Worm (Caenorhabditis elegans) whole organism, L4 larva: Measurements from ENCODE around the gene W06G6.10.

Experiments
- D1046.2 ChIP-seq: fragments of 200-800 bp; sonication (Bioruptor generic); IDR thresholded peaks from 2 replicates; pipeline ENCODE4 v1.3.6; 2022; ENCODE audit warnings: missing genetic modification characterization, missing compliant biosample characterization
- F26F4.8 ChIP-seq: fragments of 200-800 bp; sonication (Bioruptor generic); conservative IDR thresholded peaks from 2 replicates; pipeline ENCODE4 v1.3.6; 2022; ENCODE audit warnings: missing genetic modification characterization, missing compliant biosample characterization
- R02D3.7 ChIP-seq: fragments of 150-350 bp; sonication (generic microtip); optimal IDR thresholded peaks from 3 replicates; lab custom pipeline; 2014; ENCODE audit warnings: missing biosample characterization, missing genetic modification characterization
- T20F7.1 ChIP-seq: fragments of 200-800 bp; sonication (Bioruptor generic); optimal IDR thresholded peaks from 2 replicates; lab custom pipeline; 2018; ENCODE audit warnings: mild to moderate bottlenecking, missing genetic modification characterization, missing compliant biosample characterization
- Y105C5A.15 ChIP-seq: fragments of 200-800 bp; sonication (Bioruptor generic); IDR thresholded peaks from 2 replicates; pipeline ENCODE4 v1.3.6; 2022; ENCODE audit warnings: missing genetic modification characterization, missing compliant biosample characterization
- Y75B8A.6 ChIP-seq: fragments of 200-800 bp; sonication (Bioruptor generic); IDR thresholded peaks from 2 replicates; pipeline ENCODE4 v1.3.6; 2022; ENCODE audit warnings: missing genetic modification reagents, missing genetic modification characterization, missing compliant biosample characterization
- aha-1 ChIP-seq: fragments of 150-350 bp; peaks from one replicate; lab custom pipeline; 2014; ENCODE audit warnings: missing biosample characterization, missing genetic modification characterization
- ceh-20 ChIP-seq: fragments of 200-800 bp; sonication (Bioruptor generic); IDR thresholded peaks from 2 replicates; pipeline ENCODE4 v1.3.6; 2022; ENCODE audit warnings: missing genetic modification reagents, missing genetic modification characterization, missing compliant biosample characterization
- ces-1 ChIP-seq: fragments of 150-350 bp; sonication (generic microtip); optimal IDR thresholded peaks from 4 replicates; lab custom pipeline; 2014; ENCODE audit warnings: missing biosample characterization, missing genetic modification reagents, missing genetic modification characterization
- ctbp-1 ChIP-seq: fragments of 200-800 bp; sonication (Bioruptor generic); IDR thresholded peaks from 2 replicates; pipeline ENCODE4 v1.3.6; 2022; ENCODE audit warnings: missing genetic modification reagents, missing genetic modification characterization, missing compliant biosample characterization
- daf-12 ChIP-seq: fragments of 150-350 bp; optimal IDR thresholded peaks from 2 replicates; lab custom pipeline; 2014; ENCODE audit warnings: missing biosample characterization, missing genetic modification reagents, missing genetic modification characterization
- daf-16 ChIP-seq, 3 experiments: sonication (generic microtip); optimal IDR thresholded peaks; 2 replicates each; lab custom pipeline; 2016 to 2017; ENCODE audit warnings: missing genetic modification characterization in 3 of 3, missing genetic modification reagents in 3 of 3, mild to moderate bottlenecking in 2 of 3, missing compliant biosample characterization in 2 of 3, missing biosample characterization in 1 of 3, moderate library complexity in 1 of 3
- dmd-6 ChIP-seq: fragments of 200-800 bp; sonication (Bioruptor generic); IDR thresholded peaks from 2 replicates; pipeline ENCODE4 v1.3.6; 2022; ENCODE audit warnings: missing genetic modification reagents, missing genetic modification characterization, missing compliant biosample characterization
- dmd-9 ChIP-seq: fragments of 200-800 bp; sonication (Bioruptor generic); IDR thresholded peaks from 2 replicates; pipeline ENCODE4 v1.3.6; 2022; ENCODE audit warnings: missing genetic modification reagents, missing genetic modification characterization, missing compliant biosample characterization
- egl-27 ChIP-seq: sonication (generic microtip); optimal IDR thresholded peaks from 3 replicates; lab custom pipeline; 2017; ENCODE audit warnings: missing biosample characterization, missing genetic modification reagents, missing genetic modification characterization
- fkh-10 ChIP-seq: fragments of 150-350 bp; optimal IDR thresholded peaks from 2 replicates; lab custom pipeline; 2014; ENCODE audit warnings: missing biosample characterization, missing genetic modification reagents, missing genetic modification characterization
- gei-8 ChIP-seq: fragments of 200-800 bp; sonication (Bioruptor generic); optimal IDR thresholded peaks from 2 replicates; lab custom pipeline; 2018; ENCODE audit warnings: mild to moderate bottlenecking, missing genetic modification characterization, missing compliant biosample characterization
- hlh-30 ChIP-seq: sonication (generic microtip); optimal IDR thresholded peaks from 2 replicates; lab custom pipeline; 2017; ENCODE audit warnings: antibody characterized with exemption, mild to moderate bottlenecking, missing genetic modification characterization, missing compliant biosample characterization; ENCODE audit not compliant: insufficient read depth
- lim-7 ChIP-seq: fragments of 200-800 bp; sonication (Bioruptor generic); IDR thresholded peaks from 2 replicates; pipeline ENCODE4 v1.3.6; 2022; ENCODE audit warnings: missing genetic modification characterization, missing compliant biosample characterization
- lin-1 ChIP-seq: fragments of 200-800 bp; sonication (Bioruptor generic); IDR thresholded peaks from 2 replicates; pipeline ENCODE4 v1.3.6; 2022; ENCODE audit warnings: missing genetic modification reagents, missing genetic modification characterization, missing compliant biosample characterization
- lin-29 ChIP-seq: fragments of 200-800 bp; sonication (Bioruptor generic); IDR thresholded peaks from 2 replicates; pipeline ENCODE4 v1.3.6; 2022; ENCODE audit warnings: missing genetic modification reagents, missing genetic modification characterization, missing compliant biosample characterization
- lin-39 ChIP-seq: fragments of 150-350 bp; optimal IDR thresholded peaks from 2 replicates; lab custom pipeline; 2014; ENCODE audit warnings: missing biosample characterization, missing genetic modification reagents, missing genetic modification characterization
- lsy-2 ChIP-seq, 2 experiments: fragments of 150-350 bp in 1 of 2; sonication (generic microtip) in 1 of 2; optimal IDR thresholded peaks; 2 replicates each; lab custom pipeline; 2014 to 2017; ENCODE audit warnings: missing biosample characterization in 2 of 2, missing genetic modification characterization in 2 of 2
- madf-5 ChIP-seq, 2 experiments: fragments of 200-800 bp; sonication (Bioruptor generic); IDR thresholded peaks; 2 replicates each; pipeline ENCODE4 v1.3.6; 2022; ENCODE audit warnings: missing compliant biosample characterization in 2 of 2, missing genetic modification characterization in 2 of 2
- mdl-1 ChIP-seq, 2 experiments: fragments of 150-350 bp in 1 of 2; sonication (generic microtip) in 1 of 2; optimal IDR thresholded peaks; 2 replicates each; lab custom pipeline; 2014 to 2017; ENCODE audit warnings: missing biosample characterization in 2 of 2, missing genetic modification characterization in 2 of 2
- mep-1 ChIP-seq: fragments of 150-350 bp; sonication (generic microtip); optimal IDR thresholded peaks from 3 replicates; lab custom pipeline; 2014; ENCODE audit warnings: missing biosample characterization, missing genetic modification characterization
- mxl-2 ChIP-seq: fragments of 200-800 bp; sonication (Bioruptor generic); conservative IDR thresholded peaks from 2 replicates; pipeline ENCODE4 v1.3.6; 2022; ENCODE audit warnings: missing genetic modification reagents, missing genetic modification characterization, missing compliant biosample characterization
- nhr-10 ChIP-seq: fragments of 150-350 bp; optimal IDR thresholded peaks from 2 replicates; lab custom pipeline; 2014; ENCODE audit warnings: missing biosample characterization, missing genetic modification characterization
- nhr-102 ChIP-seq: sonication (generic microtip); optimal IDR thresholded peaks from 2 replicates; lab custom pipeline; 2016; ENCODE audit warnings: mild to moderate bottlenecking, missing genetic modification characterization, moderate library complexity, missing compliant biosample characterization
- nhr-111 ChIP-seq: fragments of 200-800 bp; sonication (Bioruptor generic); optimal IDR thresholded peaks from 2 replicates; lab custom pipeline; 2018; ENCODE audit warnings: mild to moderate bottlenecking, missing genetic modification characterization, missing compliant biosample characterization
- nhr-41 ChIP-seq: fragments of 200-800 bp; sonication (Bioruptor generic); IDR thresholded peaks from 2 replicates; pipeline ENCODE4 v1.3.6; 2022; ENCODE audit warnings: missing genetic modification reagents, missing genetic modification characterization, missing compliant biosample characterization
- nhr-48 ChIP-seq: sonication (generic microtip); optimal IDR thresholded peaks from 2 replicates; lab custom pipeline; 2016; ENCODE audit warnings: mild to moderate bottlenecking, missing genetic modification characterization, missing compliant biosample characterization
- rbr-2 ChIP-seq: sonication (generic microtip); optimal IDR thresholded peaks from 2 replicates; lab custom pipeline; 2016; ENCODE audit warnings: missing genotype, missing genetic modification characterization, missing compliant biosample characterization
- set-16 ChIP-seq: fragments of 200-800 bp; sonication (Bioruptor generic); IDR thresholded peaks from 2 replicates; pipeline ENCODE4 v1.3.6; 2022; ENCODE audit warnings: missing genetic modification reagents, missing genetic modification characterization, missing compliant biosample characterization
- snpc-1.2 ChIP-seq: fragments of 200-800 bp; sonication (Bioruptor generic); IDR thresholded peaks from 2 replicates; pipeline ENCODE4 v1.3.6; 2022; ENCODE audit warnings: missing genetic modification reagents, missing genetic modification characterization, missing compliant biosample characterization
- spr-3 ChIP-seq: fragments of 200-800 bp; sonication (Bioruptor generic); optimal IDR thresholded peaks from 2 replicates; lab custom pipeline; 2018; ENCODE audit warnings: mild to moderate bottlenecking, missing genetic modification characterization, missing compliant biosample characterization
- unc-130 ChIP-seq: sonication (generic microtip); optimal IDR thresholded peaks from 2 replicates; lab custom pipeline; 2016; ENCODE audit warnings: missing genetic modification reagents, missing genetic modification characterization, missing compliant biosample characterization
- unc-39 ChIP-seq: sonication (generic microtip); optimal IDR thresholded peaks from 2 replicates; lab custom pipeline; 2017; ENCODE audit warnings: missing biosample characterization, missing genetic modification characterization
- unc-62 ChIP-seq, 3 experiments: fragments of 150-350 bp in 1 of 3; sonication (generic microtip); optimal IDR thresholded peaks in 2 of 3; peaks in 1 of 3; 1 replicate in 1 of 3; 2 replicates in 2 of 3; lab custom pipeline; 2014 to 2017; ENCODE audit warnings: missing biosample characterization in 3 of 3, missing genetic modification characterization in 3 of 3, missing genetic modification reagents in 3 of 3, missing genotype in 1 of 3
- vab-7 ChIP-seq: fragments of 200-800 bp; sonication (Bioruptor generic); IDR thresholded peaks from 2 replicates; pipeline ENCODE4 v1.3.6; 2022; ENCODE audit warnings: missing genetic modification reagents, missing genetic modification characterization, missing compliant biosample characterization
- zfp-3 ChIP-seq: fragments of 200-800 bp; sonication (Bioruptor generic); conservative IDR thresholded peaks from 2 replicates; pipeline ENCODE4 v1.3.6; 2022; ENCODE audit warnings: missing genetic modification reagents, missing genetic modification characterization, missing compliant biosample characterization
- ztf-7 ChIP-seq: fragments of 150-350 bp; optimal IDR thresholded peaks from 2 replicates; lab custom pipeline; 2014; ENCODE audit warnings: missing biosample characterization, missing genetic modification characterization

W06G6.10 gene

DNA sequence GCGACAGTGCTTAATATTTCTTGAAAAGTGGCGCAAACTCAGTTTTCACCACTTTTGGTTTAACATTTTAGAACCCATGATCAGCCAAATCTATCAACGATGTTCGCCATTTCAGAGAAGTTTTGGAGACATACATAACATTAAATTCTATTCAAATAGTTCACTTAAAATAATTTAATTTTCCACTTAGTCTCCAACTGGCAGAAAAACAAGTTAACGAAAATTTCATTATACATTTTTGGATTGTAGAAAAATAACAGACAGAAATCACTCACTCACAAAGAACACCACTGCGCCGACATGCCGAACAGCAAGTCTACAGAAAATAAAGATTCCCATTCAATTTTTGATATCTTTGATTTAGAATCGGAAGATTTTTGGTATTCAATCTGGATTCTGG, 33.0 kb upstream of the W06G6.10 start, which contains the start of gene srw-44:
TSS of gene srw-44 (plus strand) at position 301 of the 400 bp plus-strand sequence.
- no peak for TF ChIP-seq lim-7 (GFP tag; lab: Robert Waterston, UW)
- TF ChIP-seq lin-1 (GFP tag; lab: Robert Waterston, UW), result no peak
- peak in 1 of 2 experiments; percentile 58 for TF ChIP-seq unc-62 (GFP tag; optimal IDR thresholded peaks at IDR 0.05 in 1 of 2; lab: Kevin White, UChicago)
- TF ChIP-seq unc-62 (tag; optimal IDR thresholded peaks at IDR 0.05; lab: Kevin White, UChicago), result no peak
- TF ChIP-seq F26F4.8, result no peak
- TF ChIP-seq T20F7.1, result no peak

DNA sequence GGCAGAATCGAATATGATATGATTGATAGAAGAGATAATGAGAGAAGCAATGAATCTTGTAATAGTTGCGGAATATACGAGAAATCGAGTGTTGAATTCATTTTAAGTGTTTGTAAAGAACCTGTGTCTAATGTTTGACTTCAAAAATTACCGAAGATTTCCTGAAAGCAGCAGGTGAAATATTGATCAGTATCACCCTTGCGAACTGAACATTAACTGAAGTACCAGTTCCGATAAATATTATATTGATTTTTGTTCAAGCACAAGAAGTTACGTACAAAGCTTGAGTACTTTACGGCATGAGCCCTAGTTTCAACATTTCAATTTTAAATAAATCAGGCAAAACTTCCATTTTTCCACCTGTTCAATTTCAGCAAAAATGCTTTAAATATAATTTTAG, 32.2 kb upstream of the W06G6.10 start, which contains the start of gene srz-103:
TSS of gene srz-103 (minus strand) at position 101 of the 400 bp plus-strand sequence.
- TF ChIP-seq egl-27 (tag; lab: Kevin White, UChicago) (no peak), nhr-102 (no peak), ztf-7 (no peak), lin-39 (tag; lab: Kevin White, UChicago) (no peak), lsy-2 (tag; optimal IDR thresholded peaks at IDR 0.05; lab: Kevin White, UChicago) (no peak), nhr-41 (GFP tag; lab: Robert Waterston, UW) (no peak), Y75B8A.6 (no peak), dmd-6 (GFP tag; lab: Robert Waterston, UW) (no peak), dmd-9 (GFP tag; lab: Robert Waterston, UW) (no peak), madf-5 (GFP tag; IDR thresholded peaks at IDR 0.05; lab: Robert Waterston, UW) (no peak), Y105C5A.15 (no peak), nhr-10 (tag; lab: Kevin White, UChicago) (no peak), spr-3 (GFP tag; lab: Kevin White, UChicago) (no peak), vab-7 (GFP tag; lab: Robert Waterston, UW) (no peak), gei-8 (GFP tag; lab: Kevin White, UChicago) (no peak), lin-29 (GFP tag; lab: Robert Waterston, UW) (no peak), ctbp-1 (no peak), mep-1 (tag; lab: Kevin White, UChicago) (no peak)

DNA sequence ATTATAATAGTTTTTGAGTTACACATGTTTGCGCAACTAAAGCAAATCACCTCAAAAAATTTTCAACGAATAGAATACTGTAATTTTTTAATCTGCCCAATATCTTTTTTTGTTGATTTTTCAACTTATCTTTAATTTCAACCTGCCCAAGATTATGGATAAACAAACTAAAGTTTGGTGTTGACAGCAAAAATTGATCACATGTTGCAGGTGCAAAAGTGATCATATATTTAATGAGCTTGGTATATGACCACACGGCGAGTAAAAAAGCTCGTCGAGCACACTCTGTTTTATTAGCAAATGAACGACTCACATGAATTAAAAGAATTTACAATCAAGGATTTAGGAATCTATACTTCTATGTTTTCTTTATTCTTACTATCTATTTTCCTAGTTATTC, 28.6 kb upstream of the W06G6.10 start, which contains the start of gene srz-1:
TSS of gene srz-1 (plus strand) at position 301 of the 400 bp plus-strand sequence.
- TF ChIP-seq mxl-2 (GFP tag; lab: Robert Waterston, UW) (no peak), lim-7 (GFP tag; lab: Robert Waterston, UW) (no peak), daf-16 (GFP tag; optimal IDR thresholded peaks at IDR 0.05; lab: Kevin White, UChicago) (no peak), daf-16 (tag; optimal IDR thresholded peaks at IDR 0.05; lab: Kevin White, UChicago) (no peak), nhr-111 (GFP tag; lab: Kevin White, UChicago) (no peak), lin-39 (tag; lab: Kevin White, UChicago) (no peak), D1046.2 (GFP tag; lab: Robert Waterston, UW) (no peak), hlh-30 (tag; lab: Kevin White, UChicago) (no peak)

DNA sequence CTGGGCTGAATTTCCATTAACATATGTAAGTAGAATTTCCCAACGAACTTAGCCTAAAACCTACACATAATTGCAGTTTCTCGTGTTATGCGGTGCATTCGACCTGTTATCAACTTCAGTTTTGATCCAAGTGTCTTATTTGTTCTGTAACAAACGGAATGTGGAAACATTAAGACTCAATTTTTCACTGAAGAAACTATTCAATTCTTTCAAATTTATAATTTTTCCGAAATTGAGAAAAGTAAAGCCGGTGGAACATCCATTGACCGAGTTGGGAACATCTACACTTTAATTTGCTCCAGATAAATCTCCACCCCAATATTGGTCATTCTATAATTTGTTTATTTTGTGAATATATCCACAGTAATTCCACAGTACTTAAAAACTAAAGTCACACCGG, 27.4 kb upstream of the W06G6.10 start:
- no peak for TF ChIP-seq snpc-1.2 (GFP tag; lab: Robert Waterston, UW)
- no peak for TF ChIP-seq set-16
- TF ChIP-seq nhr-48 (tag; lab: Kevin White, UChicago), result no peak
- peak; percentile 91 for TF ChIP-seq aha-1
- peak in 1 of 2 experiments; percentile 80 for TF ChIP-seq unc-62 (GFP tag; optimal IDR thresholded peaks at IDR 0.05 in 1 of 2; lab: Kevin White, UChicago)
- TF ChIP-seq unc-62 (tag; optimal IDR thresholded peaks at IDR 0.05; lab: Kevin White, UChicago), result no peak
- no peak for TF ChIP-seq fkh-10
- no peak for TF ChIP-seq ces-1 (GFP tag; lab: Kevin White, UChicago)
- no peak for TF ChIP-seq ceh-20 (GFP tag; lab: Robert Waterston, UW)
- TF ChIP-seq unc-130, result no peak
- no peak for TF ChIP-seq daf-12
- TF ChIP-seq zfp-3 (GFP tag; lab: Robert Waterston, UW), result no peak
- no peak for TF ChIP-seq D1046.2 (GFP tag; lab: Robert Waterston, UW)
- no peak for TF ChIP-seq unc-39 (tag; lab: Kevin White, UChicago)
- TF ChIP-seq rbr-2 (tag; lab: Kevin White, UChicago), result no peak
- no peak for TF ChIP-seq R02D3.7 (tag; lab: Kevin White, UChicago)
- TF ChIP-seq spr-3 (GFP tag; lab: Kevin White, UChicago), result no peak
- TF ChIP-seq mdl-1 (tag; optimal IDR thresholded peaks at IDR 0.05; lab: Kevin White, UChicago), result no peak
- TF ChIP-seq, all 104 proteins: peak for 2
